Worm (Caenorhabditis elegans) whole organism, L4/young adult: ENCODE results near the gene pmpl-1.

Source experiments
- W03F9.2 ChIP-seq: fragments of 150-350 bp; optimal IDR thresholded peaks from 2 replicates; lab custom pipeline; 2014; ENCODE audit warnings: missing biosample characterization, missing genetic modification characterization
- dao-5 ChIP-seq: sonication (generic microtip); optimal IDR thresholded peaks from 2 replicates; lab custom pipeline; 2016; ENCODE audit warnings: missing genotype, missing genetic modification characterization, moderate library complexity, missing compliant biosample characterization
- him-1 ChIP-seq: sonication (generic microtip); optimal IDR thresholded peaks from 2 replicates; lab custom pipeline; 2016; ENCODE audit warnings: missing genotype, missing genetic modification reagents, missing genetic modification characterization, missing compliant biosample characterization

ce11 chrX:3785111-3785808 is 2.6 kb upstream of the pmpl-1 start:
- TF ChIP-seq W03F9.2 (no peak), him-1 (tag; lab: Kevin White, UChicago) (no peak), dao-5 (tag; lab: Kevin White, UChicago) (no peak)
